Worm (Caenorhabditis elegans): ENCODE results near the gene sre-35.

DNA sequence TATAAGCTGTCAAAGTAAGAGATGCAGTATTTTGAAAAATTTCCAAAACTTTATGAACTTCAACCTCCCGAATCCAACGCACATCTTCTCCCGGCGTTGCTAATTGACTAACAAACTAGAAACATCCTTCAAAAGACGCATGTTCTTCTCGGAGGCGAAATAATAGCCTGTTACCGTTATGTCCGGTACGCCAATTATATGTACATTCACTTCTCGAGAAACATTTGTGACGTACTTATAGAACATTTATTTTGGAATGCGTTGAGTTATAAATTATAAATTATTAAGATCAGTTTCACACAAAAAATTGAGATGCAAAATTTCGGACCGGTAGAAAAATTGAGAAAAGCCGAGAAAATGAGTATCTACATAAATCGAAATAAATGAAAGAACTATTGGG, 44.3 kb upstream of the sre-35 start, which contains the start of gene T21B4.3:
- TF ChIP-seq ztf-4 (tag; optimal IDR thresholded peaks at IDR 0.05) (no peak), egl-27 (tag; optimal IDR thresholded peaks at IDR 0.05) (no peak), nhr-76 (tag; optimal IDR thresholded peaks at IDR 0.05) (no peak), sox-4 (tag; optimal IDR thresholded peaks at IDR 0.05) (no peak), nhr-77 (tag; optimal IDR thresholded peaks at IDR 0.05) (no peak), hpl-2 (GFP tag; optimal IDR thresholded peaks at IDR 0.05) (no peak), unc-30 (tag; optimal IDR thresholded peaks at IDR 0.05) (no peak), blmp-1 (tag; optimal IDR thresholded peaks at IDR 0.05) (no peak), tlp-1 (tag; optimal IDR thresholded peaks at IDR 0.05) (no peak), unc-62 (GFP tag; optimal IDR thresholded peaks at IDR 0.05) (no peak), pqm-1 (tag; optimal IDR thresholded peaks at IDR 0.05) (no peak), dpl-1 (GFP tag; optimal IDR thresholded peaks at IDR 0.05) (no peak), skn-1 (tag; optimal IDR thresholded peaks at IDR 0.05) (no peak), sptf-1 (tag; optimal IDR thresholded peaks at IDR 0.05) (no peak)

Data from whole organism, L1 larva.